Fruit fly (Drosophila melanogaster) whole organism, embryonic: ENCODE measurements around the gene Amacr.

Experiments
- Adf1 ChIP-seq: fragments of 200-800 bp; sonication (Bioruptor generic); IDR thresholded peaks from 2 replicates; pipeline ENCODE4 v1.3.6; 2022; ENCODE audit warnings: missing biosample characterization, missing genetic modification characterization
- Atf-2 ChIP-seq: fragments of 200-800 bp; sonication (Bioruptor generic); optimal IDR thresholded peaks from 2 replicates; lab custom pipeline; 2016; ENCODE audit warnings: missing biosample characterization, missing genetic modification characterization
- Awh ChIP-seq: fragments of 200-800 bp; sonication (Bioruptor generic); IDR thresholded peaks from 2 replicates; pipeline ENCODE4, ENCODE4 v1.3.6; 2022; ENCODE audit warnings: missing biosample characterization, missing genetic modification characterization
- CG12219 ChIP-seq: fragments of 200-800 bp; sonication (Bioruptor generic); optimal IDR thresholded peaks from 3 replicates; lab custom pipeline; 2018; ENCODE audit warnings: missing biosample characterization, mild to moderate bottlenecking, missing genetic modification characterization
- CG13894 ChIP-seq: fragments of 200-800 bp; sonication (Bioruptor generic); optimal IDR thresholded peaks from 3 replicates; lab custom pipeline; 2018; ENCODE audit warnings: missing biosample characterization, mild to moderate bottlenecking, missing genetic modification characterization, moderate library complexity
- CG14050 ChIP-seq: fragments of 200-800 bp; sonication (Bioruptor generic); IDR thresholded peaks from 3 replicates; pipeline ENCODE4 v1.3.6; 2022; ENCODE audit warnings: missing biosample characterization, missing genetic modification characterization
- CG14441 ChIP-seq: fragments of 200-800 bp; sonication (Bioruptor generic); IDR thresholded peaks from 2 replicates; pipeline ENCODE4 v1.3.6; 2022; ENCODE audit warnings: missing biosample characterization, missing genetic modification characterization
- CG15073 ChIP-seq: fragments of 200-800 bp; sonication (Bioruptor generic); optimal IDR thresholded peaks from 2 replicates; lab custom pipeline; 2016; ENCODE audit warnings: missing biosample characterization, missing genetic modification characterization
- CG1602 ChIP-seq: fragments of 200-800 bp; sonication (Bioruptor generic); optimal IDR thresholded peaks from 3 replicates; lab custom pipeline; 2016; ENCODE audit warnings: missing biosample characterization, missing genetic modification characterization
- CG2875 ChIP-seq: fragments of 200-800 bp; sonication (Bioruptor generic); optimal IDR thresholded peaks from 2 replicates; lab custom pipeline; 2017; ENCODE audit warnings: missing biosample characterization, mild to moderate bottlenecking, missing genetic modification characterization, missing genetic modification reagents
- CG30403 ChIP-seq: fragments of 200-800 bp; sonication (Bioruptor generic); optimal IDR thresholded peaks from 3 replicates; lab custom pipeline; 2016; ENCODE audit warnings: missing biosample characterization, missing genetic modification characterization
- CG34376 ChIP-seq: fragments of 200-800 bp; sonication (Bioruptor generic); optimal IDR thresholded peaks from 2 replicates; lab custom pipeline; 2018; ENCODE audit warnings: missing biosample characterization, mild to moderate bottlenecking, missing genetic modification characterization
- CG4328 ChIP-seq: fragments of 200-800 bp; sonication (Bioruptor generic); optimal IDR thresholded peaks from 3 replicates; lab custom pipeline; 2017; ENCODE audit warnings: missing biosample characterization, missing genetic modification reagents, missing genetic modification characterization
- CG4730 ChIP-seq: fragments of 200-800 bp; sonication (Bioruptor generic); IDR thresholded peaks from 2 replicates; pipeline ENCODE4 v1.3.6; 2022; ENCODE audit warnings: missing biosample characterization, missing genetic modification characterization
- CG6272 ChIP-seq: fragments of 200-800 bp; sonication (Bioruptor generic); IDR thresholded peaks from 2 replicates; pipeline ENCODE4 v1.3.6; 2022; ENCODE audit warnings: missing biosample characterization, missing genetic modification characterization
- CG6654 ChIP-seq: fragments of 200-800 bp; sonication (Bioruptor generic); optimal IDR thresholded peaks from 2 replicates; lab custom pipeline; 2017; ENCODE audit warnings: missing biosample characterization, mild to moderate bottlenecking, missing genetic modification characterization
- CG7271 ChIP-seq: fragments of 200-800 bp; sonication (Bioruptor generic); optimal IDR thresholded peaks from 2 replicates; lab custom pipeline; 2018; ENCODE audit warnings: missing biosample characterization, mild to moderate bottlenecking, missing genetic modification characterization, moderate library complexity
- CG8290 ChIP-seq, 3 experiments: fragments of 200-800 bp; sonication (Bioruptor generic); optimal IDR thresholded peaks; 2 replicates each; lab custom pipeline; 2016 to 2019; ENCODE audit warnings: missing biosample characterization in 3 of 3, missing genetic modification characterization in 3 of 3, mild to moderate bottlenecking in 2 of 3, moderate library complexity in 1 of 3
- CG9609 ChIP-seq: fragments of 200-800 bp; sonication (Bioruptor generic); optimal IDR thresholded peaks from 3 replicates; lab custom pipeline; 2016; ENCODE audit warnings: missing biosample characterization, missing genetic modification characterization
- CG9876 ChIP-seq: fragments of 200-800 bp; sonication (Bioruptor generic); optimal IDR thresholded peaks from 2 replicates; lab custom pipeline; 2016; ENCODE audit warnings: missing biosample characterization, missing genetic modification characterization
- D19A ChIP-seq: fragments of 200-800 bp; optimal IDR thresholded peaks from 3 replicates; lab custom pipeline; 2019; ENCODE audit warnings: missing biosample characterization, mild to moderate bottlenecking, missing genetic modification characterization, moderate library complexity
- Dp ChIP-seq: fragments of 200-800 bp; sonication (Bioruptor generic); optimal IDR thresholded peaks from 2 replicates; lab custom pipeline; 2018; ENCODE audit warnings: missing biosample characterization, mild to moderate bottlenecking, missing genetic modification characterization, moderate library complexity
- E2f1 ChIP-seq: fragments of 200-800 bp; sonication (Bioruptor generic); IDR thresholded peaks from 2 replicates; pipeline ENCODE4 v1.3.6; 2022; ENCODE audit warnings: missing biosample characterization, missing genetic modification characterization
- Elba2 ChIP-seq: fragments of 200-800 bp; sonication (Bioruptor generic); optimal IDR thresholded peaks from 3 replicates; lab custom pipeline; 2016; ENCODE audit warnings: missing biosample characterization, missing genetic modification characterization
- HLH54F ChIP-seq: fragments of 200-800 bp; sonication (Bioruptor generic); optimal IDR thresholded peaks from 3 replicates; lab custom pipeline; 2016; ENCODE audit warnings: missing biosample characterization, missing genetic modification characterization
- Lhr ChIP-seq: fragments of 200-800 bp; sonication (Bioruptor generic); optimal IDR thresholded peaks from 3 replicates; lab custom pipeline; 2017; ENCODE audit warnings: mild to moderate bottlenecking, missing biosample characterization, missing genetic modification reagents, missing genetic modification characterization
- Six4 ChIP-seq: fragments of 200-800 bp; sonication (Bioruptor generic); optimal IDR thresholded peaks from 2 replicates; lab custom pipeline; 2016; ENCODE audit warnings: missing biosample characterization, missing genetic modification characterization
- Trl ChIP-seq, 3 experiments: fragments of >200 bp in 2 of 3; fragments of 200-800 bp in 1 of 3; sonication (Bioruptor generic) in 1 of 3; optimal IDR thresholded peaks; 2 replicates in 1 of 3; 3 replicates in 2 of 3; lab custom pipeline; 2016 to 2017; ENCODE audit warnings: missing biosample characterization in 1 of 3, missing genetic modification characterization in 1 of 3
- Xbp1 ChIP-seq: fragments of 200-800 bp; sonication (Bioruptor generic); optimal IDR thresholded peaks from 3 replicates; lab custom pipeline; 2016; ENCODE audit warnings: missing biosample characterization, mild to moderate bottlenecking, missing genetic modification characterization
- abd-A ChIP-seq: fragments of 200-800 bp; sonication (Bioruptor generic); optimal IDR thresholded peaks from 3 replicates; lab custom pipeline; 2019; ENCODE audit warnings: missing biosample characterization, mild to moderate bottlenecking, missing genetic modification characterization, moderate library complexity
- ato ChIP-seq: fragments of 200-800 bp; sonication (Bioruptor generic); IDR thresholded peaks from 2 replicates; pipeline ENCODE4 v1.3.6; 2022; ENCODE audit warnings: missing biosample characterization, missing genetic modification characterization; ENCODE audit not compliant: partially characterized antibody
- chinmo ChIP-seq: fragments of 200-800 bp; sonication (Bioruptor generic); IDR thresholded peaks from 4 replicates; pipeline ENCODE4 v1.3.6; 2022; ENCODE audit warnings: missing biosample characterization, missing genetic modification characterization; ENCODE audit not compliant: partially characterized antibody
- ems ChIP-seq: fragments of 200-800 bp; sonication (Bioruptor generic); optimal IDR thresholded peaks from 3 replicates; lab custom pipeline; 2016; ENCODE audit warnings: missing biosample characterization, missing genetic modification characterization
- ewg ChIP-seq: fragments of 200-800 bp; sonication (Bioruptor generic); optimal IDR thresholded peaks from 3 replicates; lab custom pipeline; 2017; ENCODE audit warnings: mild to moderate bottlenecking, missing biosample characterization, missing genetic modification reagents, missing genetic modification characterization
- ftz-f1 ChIP-seq: fragments of 200-800 bp; sonication (Bioruptor generic); optimal IDR thresholded peaks from 2 replicates; lab custom pipeline; 2016; ENCODE audit warnings: missing biosample characterization, missing genetic modification characterization
- hb ChIP-seq: fragments of 200-800 bp; sonication (Bioruptor generic); IDR thresholded peaks from 3 replicates; pipeline ENCODE4 v1.3.6; 2022; ENCODE audit warnings: missing biosample characterization, missing genetic modification characterization; ENCODE audit not compliant: partially characterized antibody
- inv ChIP-seq: fragments of 200-800 bp; sonication (Bioruptor generic); IDR thresholded peaks from 2 replicates; pipeline ENCODE4 v1.3.6; 2022; ENCODE audit warnings: missing biosample characterization, missing genetic modification characterization; ENCODE audit not compliant: partially characterized antibody
- ken ChIP-seq: fragments of 200-800 bp; sonication (Bioruptor generic); IDR thresholded peaks from 3 replicates; pipeline ENCODE4 v1.3.6; 2022; ENCODE audit warnings: missing biosample characterization, missing genetic modification characterization
- lilli ChIP-seq: fragments of 200-800 bp; sonication (Bioruptor generic); optimal IDR thresholded peaks from 3 replicates; lab custom pipeline; 2016; ENCODE audit warnings: missing biosample characterization, missing genetic modification characterization
- lov ChIP-seq, 2 experiments: fragments of 200-800 bp in 1 of 2; fragments of >200 bp in 1 of 2; sonication (Bioruptor generic) in 1 of 2; IDR thresholded peaks in 1 of 2; optimal IDR thresholded peaks in 1 of 2; 2 replicates in 1 of 2; 3 replicates in 1 of 2; pipeline versions ENCODE4 v1.3.6 to Lab custom; 2017 to 2022; ENCODE audit warnings: missing biosample characterization in 1 of 2, missing genetic modification characterization in 1 of 2
- odd ChIP-seq: fragments of 200-800 bp; sonication (Bioruptor generic); optimal IDR thresholded peaks from 2 replicates; lab custom pipeline; 2017; ENCODE audit warnings: missing biosample characterization, mild to moderate bottlenecking, missing genetic modification characterization
- peb ChIP-seq: fragments of 200-800 bp; sonication (Bioruptor generic); IDR thresholded peaks from 2 replicates; pipeline ENCODE4 v1.3.6; 2022; ENCODE audit warnings: missing biosample characterization, missing genetic modification characterization
- rib ChIP-seq: fragments of 200-800 bp; sonication (Bioruptor generic); IDR thresholded peaks from 2 replicates; pipeline ENCODE4 v1.3.6; 2022; ENCODE audit warnings: missing biosample characterization, missing genetic modification characterization
- ro ChIP-seq: fragments of 200-800 bp; sonication (Bioruptor generic); IDR thresholded peaks from 2 replicates; pipeline ENCODE4 v1.3.6; 2022; ENCODE audit warnings: missing biosample characterization, missing genetic modification characterization
- scrt ChIP-seq: fragments of 200-800 bp; sonication (Bioruptor generic); optimal IDR thresholded peaks from 2 replicates; lab custom pipeline; 2018; ENCODE audit warnings: missing biosample characterization, mild to moderate bottlenecking, missing genetic modification characterization, moderate library complexity
- seq ChIP-seq: fragments of 200-800 bp; sonication (Bioruptor generic); IDR thresholded peaks from 2 replicates; pipeline ENCODE4 v1.3.6; 2022; ENCODE audit warnings: missing biosample characterization, missing genetic modification characterization
- sna ChIP-seq: fragments of 200-800 bp; sonication (Bioruptor generic); IDR thresholded peaks from 2 replicates; pipeline ENCODE4 v1.3.6; 2022; ENCODE audit warnings: missing biosample characterization, missing genetic modification characterization; ENCODE audit not compliant: partially characterized antibody
- sob ChIP-seq: fragments of 200-800 bp; sonication (Bioruptor generic); IDR thresholded peaks from 2 replicates; pipeline ENCODE4 v1.3.6; 2022; ENCODE audit warnings: missing biosample characterization, missing genetic modification characterization
- sug ChIP-seq: fragments of 200-800 bp; optimal IDR thresholded peaks from 2 replicates; lab custom pipeline; 2019; ENCODE audit warnings: missing biosample characterization, mild to moderate bottlenecking, missing genetic modification characterization, moderate library complexity

The Amacr gene

dm6 chr2L:20705869-20706368, 46.2 kb downstream of the Amacr start (continued):
- TF ChIP-seq CG7271, result no peak
- TF ChIP-seq odd (GFP tag; lab: Kevin White, UChicago), result no peak
- no peak for TF ChIP-seq Six4 (GFP tag; lab: Kevin White, UChicago)
- peak; percentile 46 for TF ChIP-seq ftz-f1 (GFP tag; lab: Kevin White, UChicago)
- TF ChIP-seq CG14050 (GFP tag; lab: Robert Waterston, UW), result no peak
- no peak for TF ChIP-seq Atf-2 (GFP tag; lab: Kevin White, UChicago)
- TF ChIP-seq scrt, result peak; percentile 87
- peak; percentile 37 for TF ChIP-seq ewg (GFP tag; lab: Kevin White, UChicago)
- TF ChIP-seq CG4328 (GFP tag; lab: Kevin White, UChicago), result no peak
- no peak for TF ChIP-seq inv
- TF ChIP-seq Trl (optimal IDR thresholded peaks at IDR 0.05; lab: Kevin White, UChicago), result peak; percentile 69 to 83
- TF ChIP-seq Trl (GFP tag; optimal IDR thresholded peaks at IDR 0.05; lab: Kevin White, UChicago), result no peak
- TF ChIP-seq CG12219 (GFP tag; lab: Kevin White, UChicago), result no peak
- TF ChIP-seq HLH54F (GFP tag; lab: Kevin White, UChicago), result no peak
- TF ChIP-seq ato (GFP tag; lab: Robert Waterston, UW), result no peak
- TF ChIP-seq peb (GFP tag; lab: Robert Waterston, UW), result no peak
- no peak for TF ChIP-seq CG1602
- peak; percentile 70 for TF ChIP-seq abd-A
- TF ChIP-seq seq (GFP tag; lab: Robert Waterston, UW), result peak; percentile 25; the same call in 1 of the 2 replicates
- TF ChIP-seq CG30403, result no peak
- TF ChIP-seq CG6272 (GFP tag; lab: Robert Waterston, UW), result no peak
- TF ChIP-seq ems (GFP tag; lab: Kevin White, UChicago), result no peak
- TF ChIP-seq CG15073, result no peak
- no peak for TF ChIP-seq lov (optimal IDR thresholded peaks at IDR 0.05; lab: Kevin White, UChicago)
- no peak for TF ChIP-seq lov (GFP tag; IDR thresholded peaks at IDR 0.05; lab: Robert Waterston, UW)
- no peak for TF ChIP-seq CG4730 (GFP tag; lab: Robert Waterston, UW)
- TF ChIP-seq chinmo (GFP tag; lab: Robert Waterston, UW), result no peak
- TF ChIP-seq lilli, result no peak
- no peak for TF ChIP-seq CG9609 (GFP tag; lab: Kevin White, UChicago)
- TF ChIP-seq D19A (tag; lab: Kevin White, UChicago), result no peak
- peak; percentile 90 for TF ChIP-seq sug (tag; lab: Kevin White, UChicago)
- TF ChIP-seq CG13894 (tag; lab: Kevin White, UChicago), result peak; percentile 78
- no peak for TF ChIP-seq CG14441 (GFP tag; lab: Robert Waterston, UW)
- peak; percentile 27; the same call in 1 of the 2 replicates for TF ChIP-seq Adf1

DNA sequence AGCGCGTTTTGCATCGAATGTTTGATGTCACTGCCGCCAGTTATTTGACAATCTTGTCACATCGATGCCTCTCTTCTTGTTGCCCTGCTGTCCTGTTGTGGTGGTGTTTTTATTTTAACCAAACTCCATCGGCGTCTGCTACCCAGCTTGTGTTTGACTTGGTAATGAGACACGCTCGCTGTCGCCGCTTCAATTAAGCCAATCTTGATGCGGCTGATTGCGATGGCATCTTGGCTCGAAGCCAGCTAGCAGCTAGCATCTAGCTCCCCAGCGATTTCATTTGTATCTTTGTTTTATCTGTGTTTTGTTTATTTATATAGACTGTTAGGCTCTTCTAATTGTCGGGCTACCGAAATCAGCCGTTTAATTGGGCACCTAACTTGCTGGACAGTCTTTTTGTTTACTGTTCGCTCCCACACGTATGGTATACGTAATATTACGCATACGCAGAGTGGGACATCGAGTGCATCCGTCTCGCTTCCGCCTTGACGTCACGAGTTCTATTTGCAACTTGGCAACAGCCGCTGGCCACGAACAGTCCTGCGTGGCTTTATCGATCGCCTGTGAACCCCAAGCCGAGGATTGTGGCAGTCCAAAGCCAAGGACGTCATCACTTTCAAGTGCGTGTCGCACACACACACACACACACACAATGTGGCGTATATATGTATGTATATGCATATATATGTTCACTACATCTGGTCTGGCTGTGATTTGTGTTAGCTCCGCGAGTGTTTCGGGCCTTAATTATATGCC, 47.5 kb downstream of the Amacr start:
- TF ChIP-seq E2f1 (GFP tag; lab: Robert Waterston, UW) (no peak), CG9876 (GFP tag; lab: Kevin White, UChicago) (no peak), CG7271 (no peak), rib (no peak), CG8290 (GFP tag; optimal IDR thresholded peaks at IDR 0.05; lab: Kevin White, UChicago) (no peak), CG8290 (tag; optimal IDR thresholded peaks at IDR 0.05; lab: Kevin White, UChicago) (no peak), Dp (GFP tag; lab: Kevin White, UChicago) (no peak), hb (GFP tag; lab: Robert Waterston, UW) (no peak), Lhr (GFP tag; lab: Kevin White, UChicago) (no peak), CG2875 (no peak), Elba2 (GFP tag; lab: Kevin White, UChicago) (no peak), Awh (GFP tag; lab: Robert Waterston, UW) (peak; percentile 66), ro (GFP tag; lab: Robert Waterston, UW) (no peak), CG6654 (GFP tag; lab: Kevin White, UChicago) (no peak), CG34376 (GFP tag; lab: Kevin White, UChicago) (no peak), sob (GFP tag; lab: Robert Waterston, UW) (no peak), sna (GFP tag; lab: Robert Waterston, UW) (no peak), Xbp1 (GFP tag; lab: Kevin White, UChicago) (no peak), ken (GFP tag; lab: Robert Waterston, UW) (no peak)
